Worm (Caenorhabditis elegans) whole organism, early embryonic: ENCODE measurements around the gene F35A5.5.

Source experiments
- B0310.2 ChIP-seq: sonication (generic microtip); optimal IDR thresholded peaks from 2 replicates; lab custom pipeline; 2016; ENCODE audit warnings: mild to moderate bottlenecking, missing genetic modification characterization, missing compliant biosample characterization
- F13C5.2 ChIP-seq: sonication (generic microtip); optimal IDR thresholded peaks from 2 replicates; lab custom pipeline; 2017; ENCODE audit warnings: mild to moderate bottlenecking, missing genetic modification characterization, inconsistent platforms, missing compliant biosample characterization
- aly-1 ChIP-seq: sonication (generic microtip); optimal IDR thresholded peaks from 2 replicates; lab custom pipeline; 2016; ENCODE audit warnings: missing genetic modification characterization, missing compliant biosample characterization
- ama-1 ChIP-seq: fragments of 150-350 bp; optimal IDR thresholded peaks from 2 replicates; lab custom pipeline; 2014
- ceh-13 ChIP-seq: fragments of 200-800 bp; sonication (Bioruptor generic); optimal IDR thresholded peaks from 2 replicates; lab custom pipeline; 2018; ENCODE audit warnings: mild to moderate bottlenecking, missing genetic modification characterization, missing compliant biosample characterization
- ceh-36 ChIP-seq: sonication (generic microtip); optimal IDR thresholded peaks from 2 replicates; lab custom pipeline; 2016; ENCODE audit warnings: missing genetic modification characterization, inconsistent platforms, missing compliant biosample characterization
- ets-7 ChIP-seq: sonication (generic microtip); optimal IDR thresholded peaks from 2 replicates; lab custom pipeline; 2016; ENCODE audit warnings: missing genotype, missing genetic modification characterization, missing compliant biosample characterization
- flt-1 ChIP-seq: fragments of 200-800 bp; sonication (Bioruptor generic); IDR thresholded peaks from 2 replicates; pipeline ENCODE4 v1.3.6; 2022; ENCODE audit warnings: missing genetic modification characterization, missing compliant biosample characterization
- hmbx-1 ChIP-seq: sonication (generic microtip); optimal IDR thresholded peaks from 2 replicates; lab custom pipeline; 2016; ENCODE audit warnings: mild to moderate bottlenecking, missing genetic modification characterization, missing compliant biosample characterization
- hmg-4 ChIP-seq: fragments of 200-800 bp; sonication (Bioruptor generic); optimal IDR thresholded peaks from 2 replicates; lab custom pipeline; 2018; ENCODE audit warnings: mild to moderate bottlenecking, missing genetic modification characterization, missing compliant biosample characterization
- hnd-1 ChIP-seq: sonication (generic microtip); optimal IDR thresholded peaks from 2 replicates; lab custom pipeline; 2016; ENCODE audit warnings: missing genetic modification characterization, missing compliant biosample characterization
- pes-1 ChIP-seq: fragments of 200-800 bp; sonication (Bioruptor generic); IDR thresholded peaks from 2 replicates; pipeline ENCODE4 v1.3.6; 2022; ENCODE audit warnings: missing genetic modification reagents, missing genetic modification characterization, missing compliant biosample characterization
- scrt-1 ChIP-seq: fragments of 200-800 bp; sonication (Bioruptor generic); IDR thresholded peaks from 2 replicates; pipeline ENCODE4 v1.3.6; 2022; ENCODE audit warnings: missing genetic modification characterization, missing compliant biosample characterization
- sea-1 ChIP-seq: fragments of 200-800 bp; sonication (Bioruptor generic); conservative IDR thresholded peaks from 2 replicates; pipeline ENCODE4 v1.3.6; 2022; ENCODE audit warnings: missing genetic modification characterization, missing compliant biosample characterization
- tbx-11 ChIP-seq: fragments of 200-800 bp; sonication (Bioruptor generic); IDR thresholded peaks from 2 replicates; pipeline ENCODE4 v1.3.6; 2022; ENCODE audit warnings: missing genetic modification characterization, missing compliant biosample characterization
- tbx-37 ChIP-seq: fragments of 200-800 bp; sonication (Bioruptor generic); conservative IDR thresholded peaks from 2 replicates; pipeline ENCODE4 v1.3.6; 2022; ENCODE audit warnings: missing genetic modification reagents, missing genetic modification characterization, missing compliant biosample characterization
- tra-4 ChIP-seq: sonication (generic microtip); optimal IDR thresholded peaks from 2 replicates; lab custom pipeline; 2017; ENCODE audit warnings: missing genetic modification characterization, missing compliant biosample characterization

F35A5.5 gene

DNA sequence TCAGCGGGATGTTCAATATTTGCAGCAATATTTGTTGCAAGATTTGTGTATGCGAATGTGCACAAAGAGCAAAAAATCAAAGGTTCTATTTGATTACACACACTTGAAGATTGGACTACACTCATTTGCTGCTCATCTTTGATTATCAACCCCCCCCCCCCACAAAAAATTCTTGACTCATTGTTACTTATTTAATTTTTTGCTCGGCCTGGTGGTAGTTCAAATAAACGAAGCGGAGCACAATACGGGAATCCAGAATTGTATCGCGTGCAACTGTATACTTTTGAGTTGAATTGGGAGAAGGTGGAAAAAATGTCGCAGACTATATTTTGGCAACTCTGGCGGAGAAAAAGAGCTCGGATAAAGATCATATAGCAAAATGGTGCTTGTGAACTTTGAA lies at the start of gene F35A5.5:
Gene F35A5.5 (minus strand): TSS at position 101 of the 400 bp plus-strand sequence.
- TF ChIP-seq tra-4 (tag; lab: Kevin White, UChicago) = no peak
- no peak for TF ChIP-seq F13C5.2
- TF ChIP-seq tbx-11 (GFP tag; lab: Robert Waterston, UW) = no peak
- no peak for TF ChIP-seq scrt-1 (GFP tag; lab: Robert Waterston, UW)
- TF ChIP-seq flt-1 (GFP tag; lab: Robert Waterston, UW) = no peak
- TF ChIP-seq hnd-1 (tag; lab: Kevin White, UChicago) = no peak
- TF ChIP-seq ceh-13 (GFP tag; lab: Kevin White, UChicago) = no peak
- no peak for TF ChIP-seq B0310.2 (tag; lab: Kevin White, UChicago)
- no peak for TF ChIP-seq ama-1 (lab: Kevin White, UChicago)
- TF ChIP-seq sea-1 = no peak
- no peak for TF ChIP-seq pes-1 (GFP tag; lab: Robert Waterston, UW)
- TF ChIP-seq ets-7 (tag; lab: Kevin White, UChicago) = no peak
- no peak for TF ChIP-seq hmg-4 (GFP tag; lab: Kevin White, UChicago)
- no peak for TF ChIP-seq ceh-36 (tag; lab: Kevin White, UChicago)
- TF ChIP-seq hmbx-1 = no peak
- TF ChIP-seq tbx-37 (GFP tag; lab: Robert Waterston, UW) = no peak

DNA sequence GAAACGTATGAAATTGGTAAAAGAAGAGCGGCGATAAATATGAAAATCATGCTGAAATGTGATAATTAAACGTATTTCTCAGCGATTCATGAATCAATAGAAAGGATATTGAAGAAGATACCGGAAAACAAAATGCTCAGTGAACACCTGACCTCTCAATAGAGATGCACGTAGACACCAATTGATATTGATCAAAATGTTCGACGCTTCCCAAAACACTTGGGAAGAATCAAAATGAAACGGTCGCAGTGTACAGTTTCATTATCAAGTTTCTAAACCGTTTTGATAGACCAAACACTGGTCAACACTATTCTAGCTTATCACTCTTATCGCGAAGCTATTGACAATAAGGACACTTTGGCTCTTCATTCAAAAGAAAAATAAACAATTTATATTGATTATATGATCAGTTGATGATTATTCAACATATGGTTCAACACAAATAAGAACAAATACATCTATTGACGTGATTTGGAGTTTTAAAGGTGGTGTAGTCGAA lies 46.9 kb upstream of the F35A5.5 start, which contains the start of gene ttr-48:
Gene ttr-48 (minus strand): TSS at position 51 of the 499 bp plus-strand sequence.
- TF ChIP-seq aly-1 (tag; lab: Kevin White, UChicago) = no peak
- no peak for TF ChIP-seq pes-1 (GFP tag; lab: Robert Waterston, UW)
- TF ChIP-seq tbx-11 (GFP tag; lab: Robert Waterston, UW) = no peak
- no peak for TF ChIP-seq sea-1
- no peak for TF ChIP-seq scrt-1 (GFP tag; lab: Robert Waterston, UW)
- no peak for TF ChIP-seq hnd-1 (tag; lab: Kevin White, UChicago)
- no peak for TF ChIP-seq hmg-4 (GFP tag; lab: Kevin White, UChicago)

ce11 chrX:3839172-3839571 lies 43.6 kb upstream of the F35A5.5 start:
- TF ChIP-seq hmbx-1 = no peak

- TF ChIP-seq B0310.2 (tag; lab: Kevin White, UChicago) (no peak), flt-1 (GFP tag; lab: Robert Waterston, UW) (no peak), F13C5.2 (no peak), ceh-36 (tag; lab: Kevin White, UChicago) (no peak), tbx-37 (GFP tag; lab: Robert Waterston, UW) (no peak), hnd-1 (tag; lab: Kevin White, UChicago) (no peak), pes-1 (GFP tag; lab: Robert Waterston, UW) (no peak), hmg-4 (GFP tag; lab: Kevin White, UChicago) (no peak), tra-4 (tag; lab: Kevin White, UChicago) (no peak), ets-7 (tag; lab: Kevin White, UChicago) (no peak), tbx-11 (GFP tag; lab: Robert Waterston, UW) (no peak), sea-1 (no peak), aly-1 (tag; lab: Kevin White, UChicago) (no peak), ceh-13 (GFP tag; lab: Kevin White, UChicago) (no peak), hmbx-1 (no peak)
Measured at ce11 chrX:3838670-3839069, 43.1 kb upstream of the F35A5.5 start.

DNA sequence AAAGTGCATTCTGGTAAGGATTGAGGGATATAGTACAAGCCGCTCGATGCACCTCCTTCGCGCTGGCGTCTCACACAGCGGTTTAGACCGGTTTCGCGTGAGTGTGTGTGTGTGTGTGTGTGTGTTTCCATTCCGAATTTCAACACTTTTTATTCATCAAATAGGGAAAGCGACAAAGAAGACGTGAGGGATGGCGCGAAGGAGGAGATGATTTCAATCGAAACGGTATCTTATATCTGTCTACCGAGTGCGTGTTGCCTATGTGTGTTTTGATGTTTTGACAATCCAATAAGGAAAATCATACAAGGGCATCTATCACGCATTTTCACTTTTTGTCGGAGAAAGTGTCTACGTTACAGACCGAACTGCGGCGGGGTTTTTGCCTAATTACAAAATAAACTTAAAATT lies 42.2 kb upstream of the F35A5.5 start:
- TF ChIP-seq hmbx-1 (no peak), ets-7 (tag; lab: Kevin White, UChicago) (no peak), F13C5.2 (no peak), pes-1 (GFP tag; lab: Robert Waterston, UW) (no peak), sea-1 (no peak), hnd-1 (tag; lab: Kevin White, UChicago) (no peak), flt-1 (GFP tag; lab: Robert Waterston, UW) (no peak), hmg-4 (GFP tag; lab: Kevin White, UChicago) (no peak), scrt-1 (GFP tag; lab: Robert Waterston, UW) (no peak), ceh-36 (tag; lab: Kevin White, UChicago) (no peak), aly-1 (tag; lab: Kevin White, UChicago) (no peak), tra-4 (tag; lab: Kevin White, UChicago) (no peak), ceh-13 (GFP tag; lab: Kevin White, UChicago) (no peak), B0310.2 (tag; lab: Kevin White, UChicago) (no peak), tbx-11 (GFP tag; lab: Robert Waterston, UW) (no peak), tbx-37 (GFP tag; lab: Robert Waterston, UW) (no peak), ama-1 (lab: Kevin White, UChicago) (no peak)

DNA sequence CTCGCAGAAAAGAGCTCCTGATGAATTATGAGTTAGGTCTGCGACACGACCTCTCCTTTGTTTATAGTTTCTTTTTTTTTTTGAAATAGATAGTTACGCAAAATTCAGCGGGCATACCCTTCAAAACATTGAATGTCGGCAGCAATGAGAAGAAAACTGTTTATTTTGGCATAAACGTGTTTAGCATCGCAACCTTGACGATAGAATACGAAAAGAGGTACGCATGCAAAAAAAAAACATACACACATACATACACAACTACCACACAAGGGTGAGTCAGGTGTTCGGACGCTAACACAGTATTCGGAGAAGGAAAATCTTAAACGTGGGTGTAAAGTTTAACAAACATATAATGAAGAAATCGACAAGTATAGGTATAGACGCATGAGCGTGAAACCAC lies 40.1 kb upstream of the F35A5.5 start:
- TF ChIP-seq ets-7 (tag; lab: Kevin White, UChicago) = no peak
- TF ChIP-seq tbx-37 (GFP tag; lab: Robert Waterston, UW) = no peak
- no peak for TF ChIP-seq scrt-1 (GFP tag; lab: Robert Waterston, UW)
- TF ChIP-seq ceh-13 (GFP tag; lab: Kevin White, UChicago) = no peak
- no peak for TF ChIP-seq B0310.2 (tag; lab: Kevin White, UChicago)
- no peak for TF ChIP-seq ceh-36 (tag; lab: Kevin White, UChicago)
- TF ChIP-seq flt-1 (GFP tag; lab: Robert Waterston, UW) = no peak

DNA sequence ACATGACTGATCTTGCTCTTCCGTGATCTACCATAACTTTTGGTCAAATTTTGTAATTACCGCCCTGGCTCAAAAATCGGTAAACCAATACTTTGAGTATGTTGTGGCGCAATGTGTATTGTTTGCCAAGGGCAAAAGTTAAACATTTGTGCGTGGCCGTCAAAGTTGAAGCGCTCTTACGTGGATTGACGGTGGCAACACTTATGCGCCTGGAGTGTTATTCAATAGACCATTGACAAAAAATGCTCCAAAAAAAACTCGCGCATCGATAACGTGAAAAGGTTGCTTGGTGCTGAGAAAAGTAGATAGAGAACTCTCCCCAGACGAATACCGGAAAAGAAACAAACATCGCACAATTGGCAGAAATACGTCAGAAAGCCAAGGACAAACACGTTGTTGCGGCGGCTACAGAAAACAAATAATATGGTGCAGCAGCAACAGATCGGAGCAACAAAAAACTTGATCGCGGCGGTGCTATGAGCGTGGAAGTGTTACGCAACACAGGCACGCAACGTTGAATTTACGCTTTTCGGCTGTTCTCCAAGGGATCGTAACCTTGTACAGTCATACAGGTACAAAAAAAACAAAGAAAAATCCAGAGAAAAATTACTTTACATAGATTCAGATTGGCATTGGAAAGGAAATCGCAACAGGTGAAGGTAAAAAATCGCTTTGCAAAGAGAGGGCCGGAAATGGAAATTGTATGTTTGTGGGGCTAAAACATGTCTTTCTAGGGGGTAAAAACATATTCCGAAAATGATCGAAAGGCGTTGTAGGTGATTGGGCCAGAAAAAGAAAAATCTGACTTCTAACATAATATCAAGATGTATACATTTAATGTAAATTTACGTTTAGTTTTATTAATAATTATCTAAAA lies 38.7 kb upstream of the F35A5.5 start:
- no peak for TF ChIP-seq aly-1 (tag; lab: Kevin White, UChicago)
- TF ChIP-seq ama-1 (lab: Kevin White, UChicago) = no peak
- TF ChIP-seq sea-1 = no peak
- TF ChIP-seq flt-1 (GFP tag; lab: Robert Waterston, UW) = no peak
- TF ChIP-seq pes-1 (GFP tag; lab: Robert Waterston, UW) = no peak
- TF ChIP-seq tra-4 (tag; lab: Kevin White, UChicago) = no peak
- TF ChIP-seq hmbx-1 = no peak
- TF ChIP-seq hmg-4 (GFP tag; lab: Kevin White, UChicago) = no peak
- TF ChIP-seq ets-7 (tag; lab: Kevin White, UChicago) = no peak
- TF ChIP-seq tbx-11 (GFP tag; lab: Robert Waterston, UW) = no peak
- no peak for TF ChIP-seq ceh-36 (tag; lab: Kevin White, UChicago)
- no peak for TF ChIP-seq tbx-37 (GFP tag; lab: Robert Waterston, UW)
